Worm (Caenorhabditis elegans): ENCODE results near the gene T24C2.5.

Gene T24C2.5

ce11 chrX:14503800-14504550 is 30.2 kb upstream of the T24C2.5 start, which contains the start of gene M163.1:
Gene M163.1, minus strand, starts transcription at chrX:14503824.
- no peak for TF ChIP-seq nhr-25 (tag; optimal IDR thresholded peaks at IDR 0.05)
- no peak for TF ChIP-seq zag-1 (tag; optimal IDR thresholded peaks at IDR 0.05)
- no peak for TF ChIP-seq unc-39 (tag; optimal IDR thresholded peaks at IDR 0.05)
- TF ChIP-seq elt-1 (tag; optimal IDR thresholded peaks at IDR 0.05) = no peak
- TF ChIP-seq sma-3 (GFP tag; optimal IDR thresholded peaks at IDR 0.05) = no peak
- no peak for TF ChIP-seq gmeb-1 (tag; optimal IDR thresholded peaks at IDR 0.05)
- TF ChIP-seq lsy-2 (tag; optimal IDR thresholded peaks at IDR 0.05) = no peak
- no peak for TF ChIP-seq nhr-12 (tag; optimal IDR thresholded peaks at IDR 0.05)
- no peak for TF ChIP-seq egl-27 (tag; optimal IDR thresholded peaks at IDR 0.05)
- TF ChIP-seq C34F6.9 (tag; optimal IDR thresholded peaks at IDR 0.05) = no peak
- peak; percentile 39 for TF ChIP-seq fos-1 (tag; optimal IDR thresholded peaks at IDR 0.05)
- no peak for TF ChIP-seq crh-2 (tag; optimal IDR thresholded peaks at IDR 0.05)
- TF ChIP-seq ceh-82 (tag; optimal IDR thresholded peaks at IDR 0.05) = no peak
- no peak for TF ChIP-seq nhr-10 (tag; optimal IDR thresholded peaks at IDR 0.05)
- TF ChIP-seq mbf-1 (tag; optimal IDR thresholded peaks at IDR 0.05) = no peak
- TF ChIP-seq ama-1 (optimal IDR thresholded peaks at IDR 0.05) = no peak
- no peak for TF ChIP-seq alr-1 (tag; optimal IDR thresholded peaks at IDR 0.05)
- TF ChIP-seq nhr-11 (tag; optimal IDR thresholded peaks at IDR 0.05) = no peak
- no peak for TF ChIP-seq mdl-1 (tag; optimal IDR thresholded peaks at IDR 0.05)
- TF ChIP-seq F13H6.1 (tag; optimal IDR thresholded peaks at IDR 0.05) = peak; percentile 27
- no peak for TF ChIP-seq mab-5 (tag; optimal IDR thresholded peaks at IDR 0.05)
- no peak for TF ChIP-seq lin-11 (tag; optimal IDR thresholded peaks at IDR 0.05)
- no peak for TF ChIP-seq ZK546.5 (tag; optimal IDR thresholded peaks at IDR 0.05)
- no peak for TF ChIP-seq unc-55 (GFP tag; optimal IDR thresholded peaks at IDR 0.05)
- TF ChIP-seq ceh-16 (tag; optimal IDR thresholded peaks at IDR 0.05) = peak; percentile 71
- TF ChIP-seq ztf-1 (GFP tag; conservative IDR thresholded peaks at IDR 0.05) = no peak
- TF ChIP-seq snpc-4 (tag; optimal IDR thresholded peaks at IDR 0.05) = no peak
- no peak for TF ChIP-seq nhr-129 (tag; optimal IDR thresholded peaks at IDR 0.05)
- no peak for TF ChIP-seq ztf-4 (tag; optimal IDR thresholded peaks at IDR 0.05)
- no peak for TF ChIP-seq nhr-23 (tag; optimal IDR thresholded peaks at IDR 0.05)
- no peak for TF ChIP-seq skn-1 (tag; optimal IDR thresholded peaks at IDR 0.05)
- peak; percentile 6 for TF ChIP-seq sma-9 (GFP tag; optimal IDR thresholded peaks at IDR 0.05)
- TF ChIP-seq sma-9 (tag; optimal IDR thresholded peaks at IDR 0.05) = no peak
- TF ChIP-seq nhr-6 (tag; optimal IDR thresholded peaks at IDR 0.05) = no peak

- TF ChIP-seq egl-27 (tag; optimal IDR thresholded peaks at IDR 0.05) = no peak
- TF ChIP-seq ZK546.5 (tag; optimal IDR thresholded peaks at IDR 0.05) = no peak
- no peak for TF ChIP-seq nhr-77 (tag; optimal IDR thresholded peaks at IDR 0.05)
- no peak for TF ChIP-seq crh-2 (tag; optimal IDR thresholded peaks at IDR 0.05)
- TF ChIP-seq nhr-129 (tag; optimal IDR thresholded peaks at IDR 0.05) = no peak
- no peak for TF ChIP-seq aly-2 (tag; optimal IDR thresholded peaks at IDR 0.05)
- no peak for TF ChIP-seq sem-4 (tag; optimal IDR thresholded peaks at IDR 0.05)
- no peak for TF ChIP-seq R02D3.7 (tag; optimal IDR thresholded peaks at IDR 0.05)
- no peak for TF ChIP-seq lsy-2 (tag; optimal IDR thresholded peaks at IDR 0.05)
- TF ChIP-seq nhr-21 (tag; optimal IDR thresholded peaks at IDR 0.05) = no peak
- TF ChIP-seq nhr-237 (tag; optimal IDR thresholded peaks at IDR 0.05) = no peak
- no peak for TF ChIP-seq zag-1 (tag; optimal IDR thresholded peaks at IDR 0.05)
- peak; percentile 60 for TF ChIP-seq sma-9 (GFP tag; optimal IDR thresholded peaks at IDR 0.05)
- no peak for TF ChIP-seq sma-9 (tag; optimal IDR thresholded peaks at IDR 0.05)
- no peak for TF ChIP-seq dmd-4 (tag; optimal IDR thresholded peaks at IDR 0.05)
- TF ChIP-seq unc-62 (GFP tag; optimal IDR thresholded peaks at IDR 0.05) = no peak
- no peak for TF ChIP-seq elt-1 (tag; optimal IDR thresholded peaks at IDR 0.05)
- no peak for TF ChIP-seq mbf-1 (tag; optimal IDR thresholded peaks at IDR 0.05)
- TF ChIP-seq alr-1 (tag; optimal IDR thresholded peaks at IDR 0.05) = no peak
- peak; percentile 11 for TF ChIP-seq Y55F3AM.14 (GFP tag; optimal IDR thresholded peaks at IDR 0.05)
- TF ChIP-seq skn-1 (tag; optimal IDR thresholded peaks at IDR 0.05) = no peak
- peak; percentile 13 for TF ChIP-seq fos-1 (tag; optimal IDR thresholded peaks at IDR 0.05)
These were observed 29.7 kb upstream of the T24C2.5 start for ce11 chrX:14504551-14504902.

All from whole organism, L2 larva.